Worm (Caenorhabditis elegans) whole organism, L4/young adult: ENCODE results near the gene sqst-3.

ENCODE experiments used
- W03F9.2 ChIP-seq: fragments of 150-350 bp; optimal IDR thresholded peaks from 2 replicates; lab custom pipeline; 2014; ENCODE audit warnings: missing biosample characterization, missing genetic modification characterization
- dao-5 ChIP-seq: sonication (generic microtip); optimal IDR thresholded peaks from 2 replicates; lab custom pipeline; 2016; ENCODE audit warnings: missing genotype, missing genetic modification characterization, moderate library complexity, missing compliant biosample characterization
- him-1 ChIP-seq: sonication (generic microtip); optimal IDR thresholded peaks from 2 replicates; lab custom pipeline; 2016; ENCODE audit warnings: missing genotype, missing genetic modification reagents, missing genetic modification characterization, missing compliant biosample characterization

sqst-3 gene

DNA sequence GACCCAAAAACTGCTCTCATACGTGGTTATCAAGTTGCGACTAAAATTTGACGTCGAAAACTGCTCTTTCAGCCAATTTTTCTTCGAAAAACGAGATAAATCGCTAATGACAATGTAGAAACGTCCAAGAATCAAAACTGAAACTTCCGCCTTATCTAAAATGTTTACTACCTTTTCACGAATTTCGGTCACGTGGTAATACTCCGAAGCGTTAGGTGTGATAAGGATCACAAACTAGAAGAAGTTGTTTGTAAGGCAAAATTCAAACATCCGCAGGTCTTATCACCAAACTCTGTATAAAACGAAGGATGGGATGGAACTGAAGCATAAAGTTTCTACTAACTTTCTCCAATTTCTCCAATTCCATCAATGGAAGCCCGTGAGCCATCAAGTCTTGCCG is at the start of gene sqst-3:
Gene sqst-3 (plus strand): TSS at position 370 of the 400 bp plus-strand sequence.
- TF ChIP-seq dao-5 (tag; lab: Kevin White, UChicago), result no peak
- no peak for TF ChIP-seq him-1 (tag; lab: Kevin White, UChicago)
- no peak for TF ChIP-seq W03F9.2 (tag; lab: Kevin White, UChicago)

DNA sequence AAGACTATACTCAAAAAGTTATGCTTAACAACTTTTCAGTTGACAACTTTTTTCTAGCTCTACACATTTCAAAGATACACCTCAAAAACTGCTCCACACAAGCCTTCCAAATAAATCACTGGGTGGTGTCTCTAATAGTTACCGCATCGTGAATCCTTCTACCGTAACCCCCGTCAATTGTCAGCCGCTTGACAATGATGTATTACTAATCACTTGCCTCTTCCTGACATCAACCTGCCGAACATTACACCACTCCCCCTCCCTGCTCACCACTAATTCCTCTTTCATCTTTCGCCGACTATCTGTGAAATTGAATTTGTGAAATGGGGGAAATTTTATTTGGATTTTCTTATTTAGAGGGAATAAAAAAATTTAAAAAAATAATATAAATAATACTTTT is 48.9 kb upstream of the sqst-3 start:
- TF ChIP-seq W03F9.2 (tag; lab: Kevin White, UChicago) (no peak), him-1 (tag; lab: Kevin White, UChicago) (no peak)

DNA sequence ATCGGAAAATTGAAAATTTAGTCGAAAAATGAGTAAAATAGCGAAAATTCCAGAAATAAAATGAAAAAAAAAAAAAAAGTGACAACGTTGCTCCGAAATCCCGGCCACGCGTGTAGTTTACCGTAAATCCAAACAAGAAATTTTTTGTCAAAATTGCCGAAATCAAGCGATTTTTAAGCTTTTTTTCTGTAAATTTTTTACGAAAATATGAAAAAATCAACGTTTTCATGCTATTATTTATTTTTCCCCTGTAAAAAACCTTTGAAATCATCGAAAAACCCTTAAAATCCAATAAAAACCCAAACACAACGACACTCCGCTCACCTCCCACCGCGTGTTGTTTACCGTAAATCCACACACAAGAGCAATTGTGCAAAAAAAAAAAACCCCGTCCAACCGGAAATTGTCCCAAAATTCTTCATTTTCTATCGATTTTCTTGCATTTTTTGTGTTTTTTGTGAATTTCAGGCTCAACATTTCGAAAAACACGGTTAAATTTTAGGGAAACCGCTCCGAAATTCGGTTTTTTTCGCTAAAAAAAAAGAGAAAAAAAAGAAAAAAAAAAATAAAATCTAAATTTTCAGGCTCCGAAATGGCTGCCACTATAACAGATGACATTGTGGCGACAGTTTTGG is 40.5 kb upstream of the sqst-3 start, which contains the start of the genes Y39B6A.3 and pph-5:
Gene Y39B6A.3 (minus strand): TSS at position 51 of the 635 bp plus-strand sequence.
Gene pph-5 (plus strand): TSS at position 585 of the 635 bp plus-strand sequence.
- TF ChIP-seq him-1 (tag; lab: Kevin White, UChicago) (no peak), W03F9.2 (tag; lab: Kevin White, UChicago) (no peak), dao-5 (tag; lab: Kevin White, UChicago) (no peak)

DNA sequence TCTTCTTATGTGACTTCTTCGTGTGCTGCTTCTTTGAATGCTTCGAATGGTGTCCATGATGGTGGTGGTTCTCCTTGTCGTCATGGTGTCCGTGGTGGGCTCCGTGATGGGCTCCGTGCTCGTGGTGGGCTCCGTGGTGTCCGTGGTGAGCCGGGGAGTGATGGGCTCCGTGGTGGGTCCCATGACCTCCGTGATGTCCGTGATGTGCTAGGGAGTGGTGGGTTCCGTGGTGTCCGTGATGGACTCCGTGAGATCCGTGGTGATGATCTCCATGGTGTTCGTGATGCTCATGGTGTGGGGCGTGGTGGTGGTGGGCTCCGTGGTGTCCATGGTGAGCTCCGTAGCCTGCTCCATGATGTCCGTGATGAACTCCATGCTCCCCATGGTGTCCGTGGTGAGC is 29.4 kb upstream of the sqst-3 start:
- no peak for TF ChIP-seq him-1 (tag; lab: Kevin White, UChicago)
- TF ChIP-seq W03F9.2 (tag; lab: Kevin White, UChicago), result no peak
- no peak for TF ChIP-seq dao-5 (tag; lab: Kevin White, UChicago)

DNA sequence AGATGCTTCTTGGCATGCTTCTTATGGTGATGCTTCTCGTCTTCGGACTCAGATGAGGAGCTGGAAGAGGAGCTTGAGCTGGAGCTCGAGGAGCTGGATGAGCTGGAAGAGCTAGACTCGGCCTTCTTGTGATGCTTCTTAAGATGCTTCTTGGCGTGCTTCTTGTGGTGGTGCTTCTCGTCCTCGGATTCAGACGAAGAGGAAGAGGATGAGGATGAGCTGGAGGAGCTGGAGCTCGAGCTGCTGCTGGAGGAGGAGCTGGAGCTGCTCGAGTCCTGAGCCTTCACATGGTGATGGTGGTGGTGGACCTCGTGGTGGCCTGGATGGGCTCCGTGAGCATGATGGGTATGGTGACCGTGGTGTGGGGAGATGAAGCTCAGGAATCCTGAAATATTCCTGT is 27.8 kb upstream of the sqst-3 start:
- TF ChIP-seq dao-5 (tag; lab: Kevin White, UChicago), result no peak

DNA sequence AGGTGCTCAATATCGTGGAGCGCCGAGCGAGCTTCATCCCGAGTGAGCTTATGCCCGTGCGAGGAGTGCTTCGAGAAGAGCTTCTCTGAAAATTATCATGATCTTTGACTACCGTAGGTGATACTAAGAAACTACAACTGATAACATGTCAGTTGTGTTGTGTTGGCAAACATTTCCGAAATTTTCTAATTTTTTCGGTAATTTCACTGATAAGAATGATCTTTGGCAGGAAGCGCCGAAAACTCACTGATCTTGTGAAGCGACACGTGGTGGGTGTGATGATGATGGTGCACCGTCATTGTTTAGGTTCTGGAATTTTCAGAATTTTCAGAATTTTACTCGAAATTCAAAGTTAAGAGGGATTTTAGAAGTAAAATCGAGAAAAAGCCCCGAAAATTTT is 27.3 kb upstream of the sqst-3 start, which contains the start of gene Y39B6A.1:
Gene Y39B6A.1 (minus strand): TSS at position 309 of the 400 bp plus-strand sequence.
- no peak for TF ChIP-seq W03F9.2 (tag; lab: Kevin White, UChicago)
- no peak for TF ChIP-seq dao-5 (tag; lab: Kevin White, UChicago)
- TF ChIP-seq him-1 (tag; lab: Kevin White, UChicago), result no peak

DNA sequence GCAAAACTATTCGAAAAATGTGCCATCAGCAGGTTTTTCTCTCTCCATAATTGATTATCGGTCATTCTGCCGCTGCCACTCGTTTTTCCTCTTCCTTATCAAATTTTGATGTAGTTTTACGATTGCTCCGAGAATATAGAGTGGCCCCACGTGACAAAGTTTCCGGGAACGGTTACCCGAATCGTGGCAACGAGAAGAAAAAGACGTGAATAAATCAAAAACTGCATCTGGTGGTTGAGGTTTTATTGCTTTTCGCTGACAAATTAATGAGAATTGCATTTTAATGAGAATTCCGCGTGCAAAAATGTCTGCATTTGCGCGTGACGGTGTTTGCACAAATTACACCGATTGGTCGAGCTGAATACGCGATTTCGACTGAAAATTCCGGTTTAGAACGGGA is 25.1 kb upstream of the sqst-3 start:
- TF ChIP-seq dao-5 (tag; lab: Kevin White, UChicago), result no peak
- TF ChIP-seq W03F9.2 (tag; lab: Kevin White, UChicago), result no peak
- no peak for TF ChIP-seq him-1 (tag; lab: Kevin White, UChicago)

DNA sequence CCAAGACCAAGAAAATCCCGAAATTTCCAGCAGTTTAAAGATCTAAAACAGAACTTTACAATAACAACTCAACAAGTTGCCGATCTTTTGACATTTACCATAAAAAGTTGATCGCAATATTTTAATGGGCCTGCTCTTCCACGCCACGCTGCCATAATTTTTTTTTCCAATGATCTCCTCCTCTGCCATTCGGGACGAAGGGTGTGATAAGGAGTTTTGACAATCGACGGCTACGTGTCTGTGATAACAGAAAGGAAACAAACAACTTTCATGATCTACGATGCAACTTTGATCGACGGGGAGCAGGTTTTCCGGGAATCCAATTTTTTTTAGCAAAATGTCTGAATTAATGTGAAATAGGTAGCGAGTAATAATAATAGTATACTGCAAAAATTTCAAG is 23.7 kb upstream of the sqst-3 start:
- no peak for TF ChIP-seq W03F9.2 (tag; lab: Kevin White, UChicago)
- no peak for TF ChIP-seq him-1 (tag; lab: Kevin White, UChicago)
- TF ChIP-seq dao-5 (tag; lab: Kevin White, UChicago), result no peak

DNA sequence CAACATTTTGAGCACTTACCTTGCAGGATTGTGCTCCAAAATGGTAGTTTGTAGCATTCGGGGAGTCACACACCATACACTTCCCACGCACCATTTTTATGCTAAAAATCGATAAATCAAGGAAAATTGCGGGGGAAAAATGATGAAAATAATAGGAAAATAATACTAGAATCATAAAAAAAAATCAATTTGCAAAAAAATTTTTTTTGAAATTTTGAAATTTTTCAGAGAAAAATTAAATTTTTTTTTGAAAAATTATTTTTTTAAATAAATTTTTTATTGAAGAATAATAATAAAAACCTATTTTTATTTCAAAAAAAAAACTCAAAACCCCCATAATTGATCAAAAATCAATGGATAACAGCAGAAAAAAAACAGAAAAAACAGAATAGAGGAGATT is 18.8 kb upstream of the sqst-3 start, which contains the start of gene nhr-79:
Gene nhr-79 (minus strand): TSS at position 101 of the 400 bp plus-strand sequence.
- TF ChIP-seq him-1 (tag; lab: Kevin White, UChicago) (no peak), dao-5 (tag; lab: Kevin White, UChicago) (no peak), W03F9.2 (tag; lab: Kevin White, UChicago) (no peak)

DNA sequence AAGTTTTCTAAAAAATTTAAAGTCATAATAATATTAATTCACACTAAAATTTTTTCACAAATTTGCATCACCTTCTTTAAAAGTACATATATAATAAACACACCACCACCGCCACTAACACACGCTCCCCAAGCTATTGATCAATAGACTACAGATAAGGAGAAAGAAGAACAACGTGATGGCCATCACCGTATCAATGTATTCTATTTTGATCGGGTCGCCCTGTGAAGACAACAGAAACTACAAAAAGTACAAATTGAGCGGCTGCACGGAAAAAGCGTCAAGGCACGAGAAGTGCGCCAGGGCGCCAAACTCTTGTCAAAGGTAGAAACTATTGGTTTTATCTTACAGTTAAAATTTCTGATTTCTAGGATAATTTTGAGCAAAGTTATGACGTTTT is 18.2 kb upstream of the sqst-3 start:
- TF ChIP-seq him-1 (tag; lab: Kevin White, UChicago) (no peak), W03F9.2 (tag; lab: Kevin White, UChicago) (no peak), dao-5 (tag; lab: Kevin White, UChicago) (no peak)

DNA sequence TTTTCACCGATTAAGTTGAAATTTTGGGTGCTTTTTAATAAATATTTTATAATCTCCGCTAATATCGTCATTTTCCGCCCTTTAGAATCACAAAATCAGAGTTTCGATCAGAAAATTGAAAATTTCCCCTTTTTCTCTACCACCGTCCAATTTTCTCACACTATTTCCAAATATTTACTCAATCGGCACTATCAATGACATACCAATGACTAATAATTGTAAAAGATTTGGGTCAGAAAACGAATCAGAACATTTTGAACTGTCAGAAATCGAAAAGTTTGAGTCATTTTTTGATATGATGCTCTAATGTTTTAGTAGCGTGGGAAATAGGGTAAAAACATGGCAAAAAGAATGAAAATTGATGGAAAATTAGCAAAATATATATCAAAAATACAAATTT is 13.5 kb upstream of the sqst-3 start, which contains the start of gene srr-2:
Gene srr-2 (minus strand): TSS at position 73 of the 400 bp plus-strand sequence.
- no peak for TF ChIP-seq dao-5 (tag; lab: Kevin White, UChicago)
- no peak for TF ChIP-seq W03F9.2 (tag; lab: Kevin White, UChicago)
- no peak for TF ChIP-seq him-1 (tag; lab: Kevin White, UChicago)

DNA sequence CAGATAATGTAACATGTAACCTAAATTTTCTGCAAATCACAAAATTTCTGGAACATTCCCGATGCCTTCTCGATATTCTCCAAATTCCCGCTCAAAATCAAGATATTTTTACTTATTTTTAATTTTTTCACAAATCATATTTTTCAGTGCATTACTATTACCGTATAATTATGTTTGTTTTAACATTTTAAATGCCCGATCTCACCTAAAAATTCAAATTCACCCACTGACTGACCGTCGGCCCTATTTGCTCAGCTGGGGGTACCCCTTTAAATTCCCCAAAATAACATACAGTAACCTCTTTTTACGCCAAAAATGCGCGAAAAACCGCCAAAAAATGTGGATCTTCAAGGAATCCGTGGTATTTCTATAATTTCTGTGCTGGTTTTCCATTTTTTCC is 12.9 kb upstream of the sqst-3 start, which contains the start of gene oac-49:
Gene oac-49 (plus strand): TSS at position 301 of the 400 bp plus-strand sequence.
- TF ChIP-seq W03F9.2 (tag; lab: Kevin White, UChicago), result no peak
- no peak for TF ChIP-seq him-1 (tag; lab: Kevin White, UChicago)
- TF ChIP-seq dao-5 (tag; lab: Kevin White, UChicago), result no peak

DNA sequence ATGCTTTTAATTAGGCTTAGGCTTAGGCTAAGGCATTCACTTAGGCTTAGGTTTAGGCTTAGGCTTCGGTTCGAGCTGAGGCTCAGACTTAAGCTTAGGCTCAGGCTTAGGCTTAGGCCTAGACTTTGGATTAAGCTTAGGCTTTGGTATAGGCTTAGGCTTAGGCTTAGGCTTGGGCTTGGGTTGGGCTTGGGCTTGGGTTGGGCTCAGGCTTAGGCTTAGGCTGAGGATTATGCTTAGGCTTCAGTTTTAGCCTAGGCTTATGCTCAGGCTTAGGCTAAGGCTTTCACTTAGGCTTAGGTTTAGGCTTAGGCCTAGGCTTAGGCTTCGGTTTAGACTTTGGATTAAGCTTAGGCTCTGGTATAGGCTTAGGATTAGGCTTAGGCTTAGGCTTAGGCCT is 585 bp downstream of the sqst-3 start:
- TF ChIP-seq dao-5 (tag; lab: Kevin White, UChicago) (no peak), him-1 (tag; lab: Kevin White, UChicago) (no peak), W03F9.2 (tag; lab: Kevin White, UChicago) (no peak)

DNA sequence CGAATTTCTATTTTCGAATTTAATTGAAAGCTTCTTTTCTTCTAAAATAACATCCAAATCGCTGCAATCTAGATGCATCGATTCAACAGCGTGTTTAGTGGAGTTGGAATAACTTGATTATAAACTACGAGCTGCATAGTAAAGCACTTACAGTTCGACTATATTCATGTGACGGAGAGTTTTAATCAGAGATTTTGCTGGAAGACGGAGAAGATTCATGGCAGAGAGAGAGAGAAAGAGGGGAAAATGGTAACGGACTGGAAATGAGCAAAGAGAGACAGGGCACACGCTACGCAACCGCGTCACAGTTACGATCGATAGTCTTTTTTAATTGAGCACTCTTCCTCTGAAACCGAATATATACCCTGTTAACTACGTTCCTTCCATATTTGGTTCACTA is 2.9 kb downstream of the sqst-3 start, which contains the start of gene fbxb-116:
Gene fbxb-116 (plus strand): TSS at position 301 of the 400 bp plus-strand sequence.
- TF ChIP-seq W03F9.2 (tag; lab: Kevin White, UChicago), result no peak
- no peak for TF ChIP-seq dao-5 (tag; lab: Kevin White, UChicago)
- TF ChIP-seq him-1 (tag; lab: Kevin White, UChicago), result no peak
